Fruit fly (Drosophila melanogaster) whole organism, adult: ENCODE measurements around the gene MESR3.

Experiments used
- CG11617 ChIP-seq: fragments of 200-800 bp; sonication (Bioruptor generic); optimal IDR thresholded peaks from 2 replicates; lab custom pipeline; 2017; ENCODE audit warnings: mild to moderate bottlenecking, missing biosample characterization, missing genetic modification reagents, missing genetic modification characterization
- CG33017 ChIP-seq: fragments of 200-800 bp; sonication (Bioruptor generic); optimal IDR thresholded peaks from 2 replicates; lab custom pipeline; 2018; ENCODE audit warnings: missing biosample characterization, mild to moderate bottlenecking, missing genetic modification characterization, moderate library complexity
- CG7045 ChIP-seq: fragments of 200-800 bp; sonication (Bioruptor generic); optimal IDR thresholded peaks from 2 replicates; lab custom pipeline; 2017; ENCODE audit warnings: missing biosample characterization, mild to moderate bottlenecking, missing genetic modification characterization
- bab1 ChIP-seq: fragments of 200-800 bp; sonication (Bioruptor generic); optimal IDR thresholded peaks from 3 replicates; lab custom pipeline; 2019; ENCODE audit warnings: missing biosample characterization, mild to moderate bottlenecking, missing genetic modification characterization, moderate library complexity
- kay ChIP-seq: fragments of 200-800 bp; sonication (Bioruptor generic); peaks from one replicate; lab custom pipeline; 2016; ENCODE audit warnings: missing biosample characterization, missing genetic modification characterization, borderline replicate concordance
- ovo ChIP-seq: fragments of 200-800 bp; sonication (Bioruptor generic); optimal IDR thresholded peaks from 2 replicates; lab custom pipeline; 2016; ENCODE audit warnings: missing biosample characterization, missing genetic modification characterization
- pad ChIP-seq: fragments of 200-800 bp; sonication (Bioruptor generic); optimal IDR thresholded peaks from 3 replicates; lab custom pipeline; 2017; ENCODE audit warnings: missing biosample characterization, missing genetic modification characterization, mild to moderate bottlenecking, moderate library complexity, missing genetic modification reagents
- toe ChIP-seq: fragments of 200-800 bp; sonication (Bioruptor generic); optimal IDR thresholded peaks from 2 replicates; lab custom pipeline; 2016; ENCODE audit warnings: missing biosample characterization, missing genetic modification characterization

dm6 chr2L:18652663-18653327, 35.7 kb downstream of the MESR3 start, which contains the start of gene Cyp310a1:
- no peak for TF ChIP-seq bab1 (GFP tag; lab: Kevin White, UChicago)
- no peak for TF ChIP-seq CG7045 (GFP tag; lab: Kevin White, UChicago)
- no peak for TF ChIP-seq toe (GFP tag; lab: Kevin White, UChicago)
- TF ChIP-seq CG11617 (GFP tag; lab: Kevin White, UChicago), result no peak
- TF ChIP-seq pad (GFP tag; lab: Kevin White, UChicago), result no peak
- TF ChIP-seq ovo, result no peak
- no peak for TF ChIP-seq kay (GFP tag; lab: Kevin White, UChicago)
- TF ChIP-seq CG33017, result no peak
